Worm (Caenorhabditis elegans): ENCODE measurements around the gene Y49E10.30.

DNA sequence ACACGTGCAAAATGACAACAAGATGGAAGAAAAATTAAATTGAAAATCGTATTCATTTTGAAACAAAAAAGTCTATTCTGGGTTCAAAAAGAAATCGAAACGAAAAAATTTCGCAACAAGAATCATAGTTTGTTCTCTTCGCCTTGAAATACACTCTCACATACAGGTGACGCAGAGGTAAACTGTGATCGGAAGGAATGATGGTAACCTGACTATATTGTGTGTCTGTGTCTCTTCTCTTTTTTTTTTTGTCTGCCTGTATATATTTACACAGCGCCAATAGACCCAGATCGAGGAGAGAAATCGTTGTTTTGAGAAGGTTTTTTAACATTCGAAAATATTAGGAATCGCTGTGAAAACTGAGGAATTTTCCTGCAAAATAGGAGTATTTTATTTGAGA lies 37.4 kb downstream of the Y49E10.30 start:
- TF ChIP-seq F33H1.4 (GFP tag; IDR thresholded peaks at IDR 0.05): no peak
- TF ChIP-seq pbrm-1 (GFP tag; IDR thresholded peaks at IDR 0.05): no peak
